Fruit fly (Drosophila melanogaster) whole organism, embryonic: Measurements from ENCODE around the gene SrpRbeta.

Source experiments
- Asciz ChIP-seq: fragments of 200-800 bp; sonication (Bioruptor generic); optimal IDR thresholded peaks from 2 replicates; lab custom pipeline; 2017; ENCODE audit warnings: missing biosample characterization, mild to moderate bottlenecking, missing genetic modification characterization, missing genetic modification reagents
- BtbVII ChIP-seq: fragments of 200-800 bp; sonication (Bioruptor generic); optimal IDR thresholded peaks from 3 replicates; lab custom pipeline; 2017; ENCODE audit warnings: missing biosample characterization, mild to moderate bottlenecking, missing genetic modification characterization
- CG10274 ChIP-seq: fragments of 200-800 bp; sonication (Bioruptor generic); optimal IDR thresholded peaks from 3 replicates; lab custom pipeline; 2017; ENCODE audit warnings: missing biosample characterization, mild to moderate bottlenecking, missing genetic modification characterization
- CG10543 ChIP-seq: fragments of 200-800 bp; sonication (Bioruptor generic); optimal IDR thresholded peaks from 3 replicates; lab custom pipeline; 2017; ENCODE audit warnings: missing biosample characterization, mild to moderate bottlenecking, missing genetic modification characterization, moderate library complexity
- CG12071 ChIP-seq: fragments of 200-800 bp; sonication (Bioruptor generic); optimal IDR thresholded peaks from 3 replicates; lab custom pipeline; 2018; ENCODE audit warnings: missing biosample characterization, mild to moderate bottlenecking, missing genetic modification characterization
- CG1233 ChIP-seq: fragments of 200-800 bp; sonication (Bioruptor generic); optimal IDR thresholded peaks from 4 replicates; lab custom pipeline; 2018; ENCODE audit warnings: missing biosample characterization, mild to moderate bottlenecking, missing genetic modification characterization
- CG12744 ChIP-seq: fragments of 200-800 bp; sonication (Bioruptor generic); optimal IDR thresholded peaks from 2 replicates; lab custom pipeline; 2016; ENCODE audit warnings: missing biosample characterization, missing genetic modification characterization
- CG15011 ChIP-seq: fragments of 200-800 bp; sonication (Bioruptor generic); optimal IDR thresholded peaks from 3 replicates; lab custom pipeline; 2018; ENCODE audit warnings: missing biosample characterization, mild to moderate bottlenecking, missing genetic modification characterization
- CG17359 ChIP-seq: fragments of 200-800 bp; sonication (Bioruptor generic); optimal IDR thresholded peaks from 3 replicates; lab custom pipeline; 2018; ENCODE audit warnings: missing biosample characterization, mild to moderate bottlenecking, missing genetic modification characterization, moderate library complexity
- CG1832 ChIP-seq: fragments of 200-800 bp; sonication (Bioruptor generic); optimal IDR thresholded peaks from 2 replicates; lab custom pipeline; 2017; ENCODE audit warnings: missing biosample characterization, mild to moderate bottlenecking, missing genetic modification characterization, inconsistent platforms
- CG2116 ChIP-seq: fragments of 200-800 bp; sonication (Bioruptor generic); optimal IDR thresholded peaks from 3 replicates; lab custom pipeline; 2018; ENCODE audit warnings: missing biosample characterization, mild to moderate bottlenecking, missing genetic modification characterization
- CG32532 ChIP-seq: fragments of 200-800 bp; sonication (Bioruptor generic); IDR thresholded peaks from 2 replicates; pipeline ENCODE4 v1.3.6; 2022; ENCODE audit warnings: missing biosample characterization, missing genetic modification characterization
- CG3995 ChIP-seq: fragments of 200-800 bp; sonication (Bioruptor generic); optimal IDR thresholded peaks from 3 replicates; lab custom pipeline; 2016; ENCODE audit warnings: missing biosample characterization, missing genetic modification characterization
- CG7987 ChIP-seq: fragments of 200-800 bp; sonication (Bioruptor generic); optimal IDR thresholded peaks from 2 replicates; lab custom pipeline; 2018; ENCODE audit warnings: missing biosample characterization, mild to moderate bottlenecking, missing genetic modification characterization, moderate library complexity
- CG8388 ChIP-seq: fragments of 200-800 bp; sonication (Bioruptor generic); optimal IDR thresholded peaks from 2 replicates; lab custom pipeline; 2019; ENCODE audit warnings: missing biosample characterization, mild to moderate bottlenecking, missing genetic modification characterization, moderate library complexity
- CTCF ChIP-seq: fragments of 200-800 bp; sonication (Bioruptor generic); optimal IDR thresholded peaks from 2 replicates; lab custom pipeline; 2017; ENCODE audit warnings: missing biosample characterization, mild to moderate bottlenecking, missing genetic modification characterization, moderate library complexity
- CoRest ChIP-seq: fragments of 200-800 bp; sonication (Bioruptor generic); optimal IDR thresholded peaks from 3 replicates; lab custom pipeline; 2018; ENCODE audit warnings: missing biosample characterization, mild to moderate bottlenecking, missing genetic modification characterization, moderate library complexity
- Eip74EF ChIP-seq, 2 experiments: fragments of 200-800 bp in 1 of 2; fragments of >200 bp in 1 of 2; sonication (Bioruptor generic) in 1 of 2; optimal IDR thresholded peaks; 2 replicates each; lab custom pipeline; 2017 to 2019; ENCODE audit warnings: missing biosample characterization in 2 of 2, missing genetic modification characterization in 2 of 2, mild to moderate bottlenecking in 1 of 2, moderate library complexity in 1 of 2
- Ets97D ChIP-seq: fragments of 200-800 bp; sonication (Bioruptor generic); optimal IDR thresholded peaks from 3 replicates; lab custom pipeline; 2016; ENCODE audit warnings: missing biosample characterization, missing genetic modification characterization
- Fer3 ChIP-seq: fragments of 200-800 bp; sonication (Bioruptor generic); optimal IDR thresholded peaks from 2 replicates; lab custom pipeline; 2018; ENCODE audit warnings: missing biosample characterization, mild to moderate bottlenecking, missing genetic modification characterization, moderate library complexity
- GATAe ChIP-seq: fragments of 200-800 bp; sonication (Bioruptor generic); conservative IDR thresholded peaks from 2 replicates; pipeline ENCODE4 v1.3.6; 2022; ENCODE audit warnings: missing biosample characterization, missing genetic modification characterization
- Hmr ChIP-seq: fragments of 200-800 bp; sonication (Bioruptor generic); optimal IDR thresholded peaks from 3 replicates; lab custom pipeline; 2017; ENCODE audit warnings: mild to moderate bottlenecking, missing biosample characterization, missing genetic modification reagents, missing genetic modification characterization
- MTF-1 ChIP-seq: fragments of 200-800 bp; sonication (Bioruptor generic); optimal IDR thresholded peaks from 2 replicates; lab custom pipeline; 2018; ENCODE audit warnings: missing biosample characterization, mild to moderate bottlenecking, missing genetic modification characterization, borderline replicate concordance
- Med ChIP-seq: fragments of 200-800 bp; sonication (Bioruptor generic); peaks from one replicate; lab custom pipeline; 2016; ENCODE audit warnings: missing biosample characterization, missing genetic modification characterization, mild to moderate bottlenecking, inconsistent platforms, moderate library complexity
- Nf-YA ChIP-seq: fragments of 200-800 bp; sonication (Bioruptor generic); IDR thresholded peaks from 2 replicates; pipeline ENCODE4 v1.3.6; 2022; ENCODE audit warnings: missing biosample characterization, missing genetic modification characterization
- Pdp1 ChIP-seq, 2 experiments: fragments of 200-800 bp; sonication (Bioruptor generic); optimal IDR thresholded peaks; 3 replicates each; lab custom pipeline; 2016; ENCODE audit warnings: missing biosample characterization in 2 of 2, missing genetic modification characterization in 2 of 2, mild to moderate bottlenecking in 1 of 2, moderate library complexity in 1 of 2
- Ptx1 ChIP-seq: fragments of 200-800 bp; sonication (Bioruptor generic); IDR thresholded peaks from 2 replicates; pipeline ENCODE4 v1.3.6; 2022; ENCODE audit warnings: missing biosample characterization, missing genetic modification characterization
- Rx ChIP-seq: fragments of 200-800 bp; sonication (Bioruptor generic); IDR thresholded peaks from 2 replicates; pipeline ENCODE4 v1.3.6; 2022; ENCODE audit warnings: missing biosample characterization, missing genetic modification characterization
- Sry-δ ChIP-seq: fragments of 200-800 bp; sonication (Bioruptor generic); optimal IDR thresholded peaks from 2 replicates; lab custom pipeline; 2016; ENCODE audit warnings: missing biosample characterization, missing genetic modification characterization
- aop ChIP-seq: fragments of 200-800 bp; sonication (Bioruptor generic); IDR thresholded peaks from 2 replicates; pipeline ENCODE4 v1.3.6; 2022; ENCODE audit warnings: missing biosample characterization, missing genetic modification characterization
- ap ChIP-seq: fragments of 200-800 bp; sonication (Bioruptor generic); IDR thresholded peaks from 2 replicates; pipeline ENCODE4 v1.3.6; 2022; ENCODE audit warnings: missing biosample characterization, missing genetic modification characterization
- ash1 ChIP-seq: fragments of 200-800 bp; sonication (Bioruptor generic); optimal IDR thresholded peaks from 2 replicates; lab custom pipeline; 2018; ENCODE audit warnings: missing biosample characterization, mild to moderate bottlenecking, missing genetic modification characterization
- bcd ChIP-seq: fragments of 200-800 bp; sonication (Bioruptor generic); optimal IDR thresholded peaks from 2 replicates; lab custom pipeline; 2017; ENCODE audit warnings: missing biosample characterization, mild to moderate bottlenecking, missing genetic modification characterization
- cas ChIP-seq: fragments of 200-800 bp; sonication (Bioruptor generic); IDR thresholded peaks from 2 replicates; pipeline ENCODE4 v1.3.6; 2022; ENCODE audit warnings: missing biosample characterization, missing genetic modification characterization
- caup ChIP-seq: fragments of 200-800 bp; sonication (Bioruptor generic); optimal IDR thresholded peaks from 3 replicates; lab custom pipeline; 2017; ENCODE audit warnings: missing biosample characterization, mild to moderate bottlenecking, missing genetic modification characterization, moderate library complexity; ENCODE audit not compliant: severe bottlenecking
- chinmo ChIP-seq: fragments of 200-800 bp; sonication (Bioruptor generic); IDR thresholded peaks from 4 replicates; pipeline ENCODE4 v1.3.6; 2022; ENCODE audit warnings: missing biosample characterization, missing genetic modification characterization; ENCODE audit not compliant: partially characterized antibody
- danr ChIP-seq: fragments of 200-800 bp; sonication (Bioruptor generic); IDR thresholded peaks from 2 replicates; pipeline ENCODE4 v1.3.6; 2022; ENCODE audit warnings: missing biosample characterization, missing genetic modification characterization
- fd64A ChIP-seq: fragments of 200-800 bp; sonication (Bioruptor generic); optimal IDR thresholded peaks from 3 replicates; lab custom pipeline; 2018; ENCODE audit warnings: missing biosample characterization, mild to moderate bottlenecking, missing genetic modification characterization
- grau ChIP-seq: fragments of 200-800 bp; optimal IDR thresholded peaks from 3 replicates; lab custom pipeline; 2019; ENCODE audit warnings: missing biosample characterization, mild to moderate bottlenecking, missing genetic modification characterization, moderate library complexity
- jumu ChIP-seq: fragments of 200-800 bp; sonication (Bioruptor generic); optimal IDR thresholded peaks from 3 replicates; lab custom pipeline; 2016; ENCODE audit warnings: missing biosample characterization, missing genetic modification characterization
- lab ChIP-seq: fragments of 200-800 bp; sonication (Bioruptor generic); optimal IDR thresholded peaks from 3 replicates; lab custom pipeline; 2017; ENCODE audit warnings: missing biosample characterization, missing genetic modification characterization, mild to moderate bottlenecking, moderate library complexity, missing genetic modification reagents
- nmo ChIP-seq: fragments of 200-800 bp; sonication (Bioruptor generic); optimal IDR thresholded peaks from 2 replicates; lab custom pipeline; 2018; ENCODE audit warnings: missing biosample characterization, mild to moderate bottlenecking, missing genetic modification characterization, moderate library complexity
- prd ChIP-seq, 3 experiments: fragments of >200 bp in 2 of 3; fragments of 200-800 bp in 1 of 3; sonication (Bioruptor generic) in 1 of 3; optimal IDR thresholded peaks in 2 of 3; IDR thresholded peaks in 1 of 3; 2 replicates in 2 of 3; 3 replicates in 1 of 3; pipeline versions ENCODE4 v1.3.6 to Lab custom; 2017 to 2022; ENCODE audit warnings: missing biosample characterization in 1 of 3, missing genetic modification characterization in 1 of 3
- rib ChIP-seq: fragments of 200-800 bp; sonication (Bioruptor generic); IDR thresholded peaks from 2 replicates; pipeline ENCODE4 v1.3.6; 2022; ENCODE audit warnings: missing biosample characterization, missing genetic modification characterization
- sens-2 ChIP-seq: fragments of 200-800 bp; sonication (Bioruptor generic); IDR thresholded peaks from 2 replicates; pipeline ENCODE4 v1.3.6; 2022; ENCODE audit warnings: missing biosample characterization, missing genetic modification characterization
- so ChIP-seq: fragments of 200-800 bp; sonication (Bioruptor generic); IDR thresholded peaks from 3 replicates; pipeline ENCODE4 v1.3.6; 2022; ENCODE audit warnings: missing biosample characterization, missing genetic modification characterization
- tin ChIP-seq: fragments of 200-800 bp; sonication (Bioruptor generic); optimal IDR thresholded peaks from 3 replicates; lab custom pipeline; 2016; ENCODE audit warnings: missing biosample characterization, missing genetic modification characterization
- unc-4 ChIP-seq: fragments of 200-800 bp; sonication (Bioruptor generic); IDR thresholded peaks from 2 replicates; pipeline ENCODE4 v1.3.6; 2022; ENCODE audit warnings: missing biosample characterization, missing genetic modification characterization; ENCODE audit not compliant: partially characterized antibody
- vvl ChIP-seq: fragments of 200-800 bp; sonication (Bioruptor generic); IDR thresholded peaks from 2 replicates; pipeline ENCODE4 v1.3.6; 2022; ENCODE audit warnings: missing biosample characterization, missing genetic modification characterization

SrpRbeta gene

dm6 chr3L:8741051-8741468, 21.0 kb upstream of the SrpRbeta start (continued):
- TF ChIP-seq CG8388 (GFP tag; lab: Kevin White, UChicago) (no peak), CG3995 (GFP tag; lab: Kevin White, UChicago) (peak; percentile 2), jumu (GFP tag; lab: Kevin White, UChicago) (no peak), CTCF (GFP tag; lab: Kevin White, UChicago) (peak; percentile 28), cas (GFP tag; lab: Robert Waterston, UW) (no peak), chinmo (GFP tag; lab: Robert Waterston, UW) (0 out of 4 replicates have a peak, but pooled peaks have one; percentile 25), CG15011 (GFP tag; lab: Kevin White, UChicago) (peak; percentile 17), Fer3 (peak; percentile 40), sens-2 (0 out of 2 replicates have a peak, but pooled peaks have one; percentile 14), so (GFP tag; lab: Robert Waterston, UW) (peak; percentile 93), tin (GFP tag; lab: Kevin White, UChicago) (no peak), CG17359 (tag; lab: Kevin White, UChicago) (peak; percentile 31), Ets97D (peak; percentile 94), CG10274 (GFP tag; lab: Kevin White, UChicago) (peak; percentile 6), BtbVII (GFP tag; lab: Kevin White, UChicago) (peak; percentile 25), CG2116 (GFP tag; lab: Kevin White, UChicago) (peak; percentile 10), CG1832 (GFP tag; lab: Kevin White, UChicago) (peak; percentile 49), nmo (peak; percentile 43), Hmr (GFP tag; lab: Kevin White, UChicago) (peak; percentile 33), Nf-YA (GFP tag; lab: Robert Waterston, UW) (no peak), CG10543 (GFP tag; lab: Kevin White, UChicago) (peak; percentile 48), grau (tag; lab: Kevin White, UChicago) (peak; percentile 28), Rx (0 out of 2 replicates have a peak, but pooled peaks have one; percentile 18), GATAe (no peak), Eip74EF (GFP tag; optimal IDR thresholded peaks at IDR 0.05; lab: Kevin White, UChicago) (peak in 1 of 2 experiments; percentile 21), unc-4 (GFP tag; lab: Robert Waterston, UW) (no peak), Asciz (GFP tag; lab: Kevin White, UChicago) (peak; percentile 29), ap (GFP tag; lab: Robert Waterston, UW) (0 out of 2 replicates have a peak, but pooled peaks have one; percentile 10), CG7987 (GFP tag; lab: Kevin White, UChicago) (peak; percentile 49), CG12071 (GFP tag; lab: Kevin White, UChicago) (peak; percentile 49), caup (GFP tag; lab: Kevin White, UChicago) (peak; percentile 50), Ptx1 (GFP tag; lab: Robert Waterston, UW) (0 out of 2 replicates have a peak, but pooled peaks have one; percentile 26), MTF-1 (GFP tag; lab: Kevin White, UChicago) (peak; percentile 36), CG32532 (GFP tag; lab: Robert Waterston, UW) (peak; percentile 33; the same call in 1 of the 2 replicates), rib (GFP tag; lab: Robert Waterston, UW) (peak; percentile 50; the same call in 1 of the 2 replicates), prd (optimal IDR thresholded peaks at IDR 0.05; lab: Kevin White, UChicago) (no peak), prd (GFP tag; IDR thresholded peaks at IDR 0.05; lab: Robert Waterston, UW) (no peak), danr (GFP tag; lab: Robert Waterston, UW) (0 out of 2 replicates have a peak, but pooled peaks have one; percentile 8), ash1 (GFP tag; lab: Kevin White, UChicago) (no peak), bcd (GFP tag; lab: Kevin White, UChicago) (peak; percentile 30), lab (GFP tag; lab: Kevin White, UChicago) (peak; percentile 71), fd64A (peak; percentile 20), CG1233 (GFP tag; lab: Kevin White, UChicago) (peak; percentile 24), vvl (GFP tag; lab: Robert Waterston, UW) (peak; percentile 59; the same call in 1 of the 2 replicates), Pdp1 (GFP tag; optimal IDR thresholded peaks at IDR 0.05; lab: Kevin White, UChicago) (peak in 1 of 2 experiments; percentile 62), Sry-δ (no peak), CG12744 (GFP tag; lab: Kevin White, UChicago) (peak; percentile 52), aop (peak; percentile 72; the same call in 1 of the 2 replicates), CoRest (tag; lab: Kevin White, UChicago) (peak; percentile 5), Med (GFP tag; lab: Kevin White, UChicago) (peak; percentile 80)
